Fruit fly (Drosophila melanogaster) whole organism, embryonic: Measurements from ENCODE around the gene Rab3GAP1.
A peak's percentile ranks its signal among the peaks of the same experiment; 100 is the strongest.

Source experiments
- Atf6 ChIP-seq: fragments of 200-800 bp; sonication (Bioruptor generic); IDR thresholded peaks from 2 replicates; pipeline ENCODE4 v1.3.6; 2022; ENCODE audit warnings: missing biosample characterization, missing genetic modification characterization
- B-H2 ChIP-seq: fragments of 200-800 bp; sonication (Bioruptor generic); optimal IDR thresholded peaks from 2 replicates; lab custom pipeline; 2018; ENCODE audit warnings: missing biosample characterization, mild to moderate bottlenecking, missing genetic modification characterization
- Bdp1 ChIP-seq: fragments of 200-800 bp; sonication (Bioruptor generic); optimal IDR thresholded peaks from 3 replicates; lab custom pipeline; 2016; ENCODE audit warnings: missing biosample characterization, missing genetic modification characterization
- Blimp-1 ChIP-seq: fragments of 200-800 bp; sonication (Bioruptor generic); optimal IDR thresholded peaks from 3 replicates; lab custom pipeline; 2018; ENCODE audit warnings: missing biosample characterization, missing genetic modification characterization, mild to moderate bottlenecking, moderate library complexity, missing genetic modification reagents
- CG10209 ChIP-seq: fragments of 200-800 bp; sonication (Bioruptor generic); optimal IDR thresholded peaks from 3 replicates; lab custom pipeline; 2017; ENCODE audit warnings: missing biosample characterization, mild to moderate bottlenecking, missing genetic modification characterization, missing genetic modification reagents
- CG10274 ChIP-seq: fragments of 200-800 bp; sonication (Bioruptor generic); optimal IDR thresholded peaks from 3 replicates; lab custom pipeline; 2017; ENCODE audit warnings: missing biosample characterization, mild to moderate bottlenecking, missing genetic modification characterization
- CG10543 ChIP-seq: fragments of 200-800 bp; sonication (Bioruptor generic); optimal IDR thresholded peaks from 3 replicates; lab custom pipeline; 2017; ENCODE audit warnings: missing biosample characterization, mild to moderate bottlenecking, missing genetic modification characterization, moderate library complexity
- CG15696 ChIP-seq: fragments of 200-800 bp; sonication (Bioruptor generic); optimal IDR thresholded peaks from 2 replicates; lab custom pipeline; 2019; ENCODE audit warnings: missing biosample characterization, mild to moderate bottlenecking, missing genetic modification characterization, moderate library complexity
- CG1603 ChIP-seq: fragments of 200-800 bp; sonication (Bioruptor generic); optimal IDR thresholded peaks from 2 replicates; lab custom pipeline; 2019; ENCODE audit warnings: missing biosample characterization, mild to moderate bottlenecking, missing genetic modification characterization, moderate library complexity
- CG16779 ChIP-seq: fragments of 200-800 bp; sonication (Bioruptor generic); IDR thresholded peaks from 2 replicates; pipeline ENCODE4 v1.3.6; 2022; ENCODE audit warnings: missing biosample characterization, missing genetic modification characterization
- CG16863 ChIP-seq: fragments of 200-800 bp; sonication (Bioruptor generic); optimal IDR thresholded peaks from 3 replicates; lab custom pipeline; 2016; ENCODE audit warnings: missing biosample characterization, missing genetic modification characterization
- CG17328 ChIP-seq: fragments of 200-800 bp; sonication (Bioruptor generic); IDR thresholded peaks from 2 replicates; pipeline ENCODE4 v1.3.6; 2022; ENCODE audit warnings: missing biosample characterization, missing genetic modification characterization
- CG17802 ChIP-seq: fragments of 200-800 bp; sonication (Bioruptor generic); optimal IDR thresholded peaks from 2 replicates; lab custom pipeline; 2018; ENCODE audit warnings: missing biosample characterization, mild to moderate bottlenecking, missing genetic modification characterization, moderate library complexity
- CG30020 ChIP-seq: fragments of 200-800 bp; optimal IDR thresholded peaks from 2 replicates; lab custom pipeline; 2019; ENCODE audit warnings: missing biosample characterization, mild to moderate bottlenecking, missing genetic modification characterization, moderate library complexity
- CG31388 ChIP-seq: fragments of 200-800 bp; sonication (Bioruptor generic); optimal IDR thresholded peaks from 2 replicates; lab custom pipeline; 2016; ENCODE audit warnings: missing biosample characterization, missing genetic modification characterization
- CG3726 ChIP-seq: fragments of 200-800 bp; sonication (Bioruptor generic); IDR thresholded peaks from 3 replicates; pipeline ENCODE4, ENCODE4 v1.3.6; 2022; ENCODE audit warnings: missing biosample characterization, missing genetic modification characterization
- CG3995 ChIP-seq: fragments of 200-800 bp; sonication (Bioruptor generic); optimal IDR thresholded peaks from 3 replicates; lab custom pipeline; 2016; ENCODE audit warnings: missing biosample characterization, missing genetic modification characterization
- CG6765 ChIP-seq: fragments of 200-800 bp; sonication (Bioruptor generic); optimal IDR thresholded peaks from 3 replicates; lab custom pipeline; 2017; ENCODE audit warnings: missing biosample characterization, mild to moderate bottlenecking, missing genetic modification characterization
- CG7271 ChIP-seq: fragments of 200-800 bp; sonication (Bioruptor generic); optimal IDR thresholded peaks from 2 replicates; lab custom pipeline; 2018; ENCODE audit warnings: missing biosample characterization, mild to moderate bottlenecking, missing genetic modification characterization, moderate library complexity
- CG7745 ChIP-seq: fragments of 200-800 bp; sonication (Bioruptor generic); optimal IDR thresholded peaks from 2 replicates; lab custom pipeline; 2018; ENCODE audit warnings: missing biosample characterization, mild to moderate bottlenecking, missing genetic modification characterization, moderate library complexity
- CG8089 ChIP-seq: fragments of 200-800 bp; sonication (Bioruptor generic); optimal IDR thresholded peaks from 3 replicates; lab custom pipeline; 2016; ENCODE audit warnings: missing biosample characterization, missing genetic modification characterization
- CG8290 ChIP-seq, 3 experiments: fragments of 200-800 bp; sonication (Bioruptor generic); optimal IDR thresholded peaks; 2 replicates each; lab custom pipeline; 2016 to 2019; ENCODE audit warnings: missing biosample characterization in 3 of 3, missing genetic modification characterization in 3 of 3, mild to moderate bottlenecking in 2 of 3, moderate library complexity in 1 of 3
- CG9609 ChIP-seq: fragments of 200-800 bp; sonication (Bioruptor generic); optimal IDR thresholded peaks from 3 replicates; lab custom pipeline; 2016; ENCODE audit warnings: missing biosample characterization, missing genetic modification characterization
- CG9876 ChIP-seq: fragments of 200-800 bp; sonication (Bioruptor generic); optimal IDR thresholded peaks from 2 replicates; lab custom pipeline; 2016; ENCODE audit warnings: missing biosample characterization, missing genetic modification characterization
- D19B ChIP-seq: fragments of 200-800 bp; sonication (Bioruptor generic); optimal IDR thresholded peaks from 2 replicates; lab custom pipeline; 2017; ENCODE audit warnings: missing biosample characterization, mild to moderate bottlenecking, missing genetic modification characterization
- Dp ChIP-seq: fragments of 200-800 bp; sonication (Bioruptor generic); optimal IDR thresholded peaks from 2 replicates; lab custom pipeline; 2018; ENCODE audit warnings: missing biosample characterization, mild to moderate bottlenecking, missing genetic modification characterization, moderate library complexity
- Elba2 ChIP-seq: fragments of 200-800 bp; sonication (Bioruptor generic); optimal IDR thresholded peaks from 3 replicates; lab custom pipeline; 2016; ENCODE audit warnings: missing biosample characterization, missing genetic modification characterization
- Ets65A ChIP-seq: fragments of 200-800 bp; sonication (Bioruptor generic); peaks from one replicate; lab custom pipeline; 2016; ENCODE audit warnings: missing biosample characterization, missing genetic modification characterization
- Ets97D ChIP-seq: fragments of 200-800 bp; sonication (Bioruptor generic); optimal IDR thresholded peaks from 3 replicates; lab custom pipeline; 2016; ENCODE audit warnings: missing biosample characterization, missing genetic modification characterization
- HHEX ChIP-seq: fragments of 200-800 bp; sonication (Bioruptor generic); optimal IDR thresholded peaks from 3 replicates; lab custom pipeline; 2017; ENCODE audit warnings: missing biosample characterization, mild to moderate bottlenecking, missing genetic modification characterization, missing genetic modification reagents
- Kr ChIP-seq: fragments of 200-800 bp; sonication (Bioruptor generic); optimal IDR thresholded peaks from 2 replicates; lab custom pipeline; 2017; ENCODE audit warnings: missing biosample characterization, mild to moderate bottlenecking, missing genetic modification characterization
- Lim3 ChIP-seq: fragments of 200-800 bp; sonication (Bioruptor generic); IDR thresholded peaks from 2 replicates; pipeline ENCODE4 v1.3.6; 2022; ENCODE audit warnings: missing biosample characterization, missing genetic modification characterization
- Six4 ChIP-seq: fragments of 200-800 bp; sonication (Bioruptor generic); optimal IDR thresholded peaks from 2 replicates; lab custom pipeline; 2016; ENCODE audit warnings: missing biosample characterization, missing genetic modification characterization
- Stat92E ChIP-seq, 3 experiments: fragments of >200 bp in 2 of 3; fragments of 200-800 bp in 1 of 3; sonication (Bioruptor generic) in 1 of 3; optimal IDR thresholded peaks; 2 replicates each; lab custom pipeline; 2017 to 2019; ENCODE audit warnings: missing biosample characterization in 3 of 3, missing genetic modification characterization in 3 of 3, mild to moderate bottlenecking in 1 of 3, moderate library complexity in 1 of 3
- Trl ChIP-seq, 3 experiments: fragments of >200 bp in 2 of 3; fragments of 200-800 bp in 1 of 3; sonication (Bioruptor generic) in 1 of 3; optimal IDR thresholded peaks; 2 replicates in 1 of 3; 3 replicates in 2 of 3; lab custom pipeline; 2016 to 2017; ENCODE audit warnings: missing biosample characterization in 1 of 3, missing genetic modification characterization in 1 of 3
- bab2 ChIP-seq: fragments of 200-800 bp; sonication (Bioruptor generic); optimal IDR thresholded peaks from 2 replicates; lab custom pipeline; 2016; ENCODE audit warnings: missing biosample characterization, missing genetic modification characterization
- chn ChIP-seq: fragments of 200-800 bp; sonication (Bioruptor generic); optimal IDR thresholded peaks from 2 replicates; lab custom pipeline; 2016; ENCODE audit warnings: missing biosample characterization, missing genetic modification characterization
- disco-r ChIP-seq: fragments of 200-800 bp; sonication (Bioruptor generic); optimal IDR thresholded peaks from 2 replicates; lab custom pipeline; 2016; ENCODE audit warnings: missing biosample characterization, missing genetic modification characterization
- gfzf ChIP-seq: fragments of 200-800 bp; sonication (Bioruptor generic); optimal IDR thresholded peaks from 2 replicates; lab custom pipeline; 2016; ENCODE audit warnings: missing biosample characterization, mild to moderate bottlenecking, missing genetic modification characterization, moderate library complexity
- hbn ChIP-seq: fragments of 200-800 bp; sonication (Bioruptor generic); IDR thresholded peaks from 2 replicates; pipeline ENCODE4 v1.3.6; 2022; ENCODE audit warnings: missing biosample characterization, missing genetic modification characterization; ENCODE audit not compliant: partially characterized antibody
- lab ChIP-seq: fragments of 200-800 bp; sonication (Bioruptor generic); optimal IDR thresholded peaks from 3 replicates; lab custom pipeline; 2017; ENCODE audit warnings: missing biosample characterization, missing genetic modification characterization, mild to moderate bottlenecking, moderate library complexity, missing genetic modification reagents
- lola ChIP-seq, 3 experiments: fragments of >200 bp in 2 of 3; fragments of 200-800 bp in 1 of 3; sonication (Bioruptor generic) in 1 of 3; optimal IDR thresholded peaks; 2 replicates each; lab custom pipeline; 2017 to 2019; ENCODE audit warnings: missing biosample characterization in 3 of 3, missing genetic modification characterization in 3 of 3, mild to moderate bottlenecking in 1 of 3, moderate library complexity in 1 of 3
- maf-S ChIP-seq: fragments of 200-800 bp; sonication (Bioruptor generic); optimal IDR thresholded peaks from 2 replicates; lab custom pipeline; 2016; ENCODE audit warnings: missing biosample characterization, missing genetic modification characterization
- odd ChIP-seq: fragments of 200-800 bp; sonication (Bioruptor generic); optimal IDR thresholded peaks from 2 replicates; lab custom pipeline; 2017; ENCODE audit warnings: missing biosample characterization, mild to moderate bottlenecking, missing genetic modification characterization
- pita ChIP-seq: fragments of 200-800 bp; sonication (Bioruptor generic); optimal IDR thresholded peaks from 2 replicates; lab custom pipeline; 2017; ENCODE audit warnings: missing biosample characterization, mild to moderate bottlenecking, missing genetic modification characterization
- sens ChIP-seq: fragments of 200-800 bp; sonication (Bioruptor generic); peaks from one replicate; lab custom pipeline; 2016; ENCODE audit warnings: missing biosample characterization, missing genetic modification characterization
- sens-2 ChIP-seq: fragments of 200-800 bp; sonication (Bioruptor generic); IDR thresholded peaks from 2 replicates; pipeline ENCODE4 v1.3.6; 2022; ENCODE audit warnings: missing biosample characterization, missing genetic modification characterization
- shn ChIP-seq: fragments of 200-800 bp; sonication (Bioruptor generic); optimal IDR thresholded peaks from 3 replicates; lab custom pipeline; 2016; ENCODE audit warnings: missing biosample characterization, missing genetic modification characterization
- so ChIP-seq: fragments of 200-800 bp; sonication (Bioruptor generic); IDR thresholded peaks from 3 replicates; pipeline ENCODE4 v1.3.6; 2022; ENCODE audit warnings: missing biosample characterization, missing genetic modification characterization
- zfh1 ChIP-seq: fragments of 200-800 bp; sonication (Bioruptor generic); IDR thresholded peaks from 3 replicates; pipeline ENCODE4 v1.3.6; 2022; ENCODE audit warnings: missing biosample characterization, missing genetic modification characterization

Rab3GAP1 gene

dm6 chr2L:1655858-1656257, 44.9 kb upstream of the Rab3GAP1 start (continued):
- no peak for TF ChIP-seq CG1603 (tag; lab: Kevin White, UChicago)
- TF ChIP-seq CG16779 (GFP tag; lab: Robert Waterston, UW): no peak
- no peak for TF ChIP-seq CG3726 (GFP tag; lab: Robert Waterston, UW)
- no peak for TF ChIP-seq hbn (GFP tag; lab: Robert Waterston, UW)
- no peak for TF ChIP-seq HHEX (GFP tag; lab: Kevin White, UChicago)
- no peak for TF ChIP-seq CG17802 (tag; lab: Kevin White, UChicago)
- TF ChIP-seq pita (GFP tag; lab: Kevin White, UChicago): no peak
- no peak for TF ChIP-seq disco-r
- no peak for TF ChIP-seq gfzf (GFP tag; lab: Kevin White, UChicago)
- peak; percentile 53 for TF ChIP-seq Ets65A (GFP tag; lab: Kevin White, UChicago)
- no peak for TF ChIP-seq so
- peak; percentile 26 for TF ChIP-seq lab
- TF ChIP-seq B-H2: no peak
- TF ChIP-seq bab2 (GFP tag; lab: Kevin White, UChicago): peak; percentile 6
- no peak for TF ChIP-seq CG9876 (GFP tag; lab: Kevin White, UChicago)
- TF ChIP-seq odd: no peak
- TF ChIP-seq Lim3 (GFP tag; lab: Robert Waterston, UW): no peak
- TF ChIP-seq CG8089: no peak
- TF ChIP-seq sens-2: no peak; the same call in 1 of the 2 replicates
- no peak for TF ChIP-seq D19B (GFP tag; lab: Kevin White, UChicago)
- TF ChIP-seq zfh1 (GFP tag; lab: Robert Waterston, UW): peak; percentile 62; the same call in 2 of the 3 replicates
- no peak for TF ChIP-seq Ets97D (GFP tag; lab: Kevin White, UChicago)
- no peak for TF ChIP-seq CG10543 (GFP tag; lab: Kevin White, UChicago)
- no peak for TF ChIP-seq CG30020 (tag; lab: Kevin White, UChicago)
- TF ChIP-seq CG8290 (GFP tag; optimal IDR thresholded peaks at IDR 0.05; lab: Kevin White, UChicago): no peak
- no peak for TF ChIP-seq CG8290 (tag; optimal IDR thresholded peaks at IDR 0.05; lab: Kevin White, UChicago)
- no peak for TF ChIP-seq CG9609 (GFP tag; lab: Kevin White, UChicago)
- TF ChIP-seq Bdp1: no peak
- TF ChIP-seq CG10209 (GFP tag; lab: Kevin White, UChicago): no peak
- no peak for TF ChIP-seq shn (GFP tag; lab: Kevin White, UChicago)
- TF ChIP-seq chn (GFP tag; lab: Kevin White, UChicago): no peak
- TF ChIP-seq Trl (optimal IDR thresholded peaks at IDR 0.05; lab: Kevin White, UChicago): no peak
- TF ChIP-seq Trl (GFP tag; optimal IDR thresholded peaks at IDR 0.05; lab: Kevin White, UChicago): no peak
- no peak for TF ChIP-seq CG3995 (GFP tag; lab: Kevin White, UChicago)
- TF ChIP-seq CG31388: no peak
- no peak for TF ChIP-seq Blimp-1 (GFP tag; lab: Kevin White, UChicago)
- no peak for TF ChIP-seq Elba2
- no peak for TF ChIP-seq Kr (GFP tag; lab: Kevin White, UChicago)
- TF ChIP-seq CG7271: no peak
- TF ChIP-seq Atf6 (GFP tag; lab: Robert Waterston, UW): peak; percentile 66; the same call in 1 of the 2 replicates
- no peak for TF ChIP-seq lola (GFP tag; optimal IDR thresholded peaks at IDR 0.05; lab: Kevin White, UChicago)
- TF ChIP-seq Stat92E (GFP tag; optimal IDR thresholded peaks at IDR 0.05; lab: Kevin White, UChicago): no peak
- TF ChIP-seq Dp (GFP tag; lab: Kevin White, UChicago): no peak
- peak; percentile 21 for TF ChIP-seq CG10274 (GFP tag; lab: Kevin White, UChicago)
- TF ChIP-seq CG7745 (tag; lab: Kevin White, UChicago): no peak
- peak; percentile 58 for TF ChIP-seq sens
- TF ChIP-seq CG17328 (GFP tag; lab: Robert Waterston, UW): peak; percentile 50; the same call in 1 of the 2 replicates
- TF ChIP-seq CG16863 (GFP tag; lab: Kevin White, UChicago): no peak
- no peak for TF ChIP-seq CG15696
- no peak for TF ChIP-seq CG6765
- TF ChIP-seq maf-S (GFP tag; lab: Kevin White, UChicago): no peak
- TF ChIP-seq Six4 (GFP tag; lab: Kevin White, UChicago): no peak
